Worm (Caenorhabditis elegans): Measurements from ENCODE around the gene Y17G9A.3.
A peak's percentile ranks its signal among the peaks of the same experiment; 100 is the strongest.

Y17G9A.3 gene

ce11 chrIV:4861449-4861848 lies 3.0 kb upstream of the Y17G9A.3 start, which contains the start of the genes Y17G9A.4 and str-173:
Gene Y17G9A.4 (minus strand): TSS chrIV:4861549.
Gene str-173 (plus strand): TSS chrIV:4861773.
- no peak for TF ChIP-seq W03F9.2 (tag; optimal IDR thresholded peaks at IDR 0.05)
- TF ChIP-seq dao-5 (tag; optimal IDR thresholded peaks at IDR 0.05), result no peak
- TF ChIP-seq him-1 (tag; optimal IDR thresholded peaks at IDR 0.05), result no peak

- TF ChIP-seq dao-5 (tag; optimal IDR thresholded peaks at IDR 0.05), result no peak
- no peak for TF ChIP-seq W03F9.2 (tag; optimal IDR thresholded peaks at IDR 0.05)
- no peak for TF ChIP-seq him-1 (tag; optimal IDR thresholded peaks at IDR 0.05)
Observed at ce11 chrIV:4856195-4856594, 2.3 kb downstream of the Y17G9A.3 start, which contains the start of gene Y17G9A.2. Gene Y17G9A.2 (minus strand): TSS chrIV:4856295.

ce11 chrIV:4846793-4847192 lies 11.7 kb downstream of the Y17G9A.3 start, which contains the start of gene tat-2:
Gene tat-2 (minus strand): TSS chrIV:4846893.
- TF ChIP-seq dao-5 (tag; optimal IDR thresholded peaks at IDR 0.05), result no peak
- no peak for TF ChIP-seq him-1 (tag; optimal IDR thresholded peaks at IDR 0.05)
- no peak for TF ChIP-seq W03F9.2 (tag; optimal IDR thresholded peaks at IDR 0.05)

- TF ChIP-seq him-1 (tag; optimal IDR thresholded peaks at IDR 0.05), result no peak
- no peak for TF ChIP-seq W03F9.2 (tag; optimal IDR thresholded peaks at IDR 0.05)
- no peak for TF ChIP-seq dao-5 (tag; optimal IDR thresholded peaks at IDR 0.05)
Observed at ce11 chrIV:4842030-4842429, 16.4 kb downstream of the Y17G9A.3 start.

- no peak for TF ChIP-seq W03F9.2 (tag; optimal IDR thresholded peaks at IDR 0.05)
- TF ChIP-seq dao-5 (tag; optimal IDR thresholded peaks at IDR 0.05), result no peak
- no peak for TF ChIP-seq him-1 (tag; optimal IDR thresholded peaks at IDR 0.05)
Observed at ce11 chrIV:4829641-4830040, 28.8 kb downstream of the Y17G9A.3 start.

- TF ChIP-seq W03F9.2 (tag; optimal IDR thresholded peaks at IDR 0.05) (no peak), dao-5 (tag; optimal IDR thresholded peaks at IDR 0.05) (no peak), him-1 (tag; optimal IDR thresholded peaks at IDR 0.05) (no peak)
Observed at ce11 chrIV:4827219-4827618, 31.3 kb downstream of the Y17G9A.3 start, which contains the start of gene mpz-4. Gene mpz-4 (minus strand): TSS chrIV:4827319.

- TF ChIP-seq W03F9.2 (tag; optimal IDR thresholded peaks at IDR 0.05) (no peak), dao-5 (tag; optimal IDR thresholded peaks at IDR 0.05) (no peak), him-1 (tag; optimal IDR thresholded peaks at IDR 0.05) (no peak)
Observed at ce11 chrIV:4821843-4822242, 36.6 kb downstream of the Y17G9A.3 start.

- no peak for TF ChIP-seq dao-5 (tag; optimal IDR thresholded peaks at IDR 0.05)
- no peak for TF ChIP-seq him-1 (tag; optimal IDR thresholded peaks at IDR 0.05)
- TF ChIP-seq W03F9.2 (tag; optimal IDR thresholded peaks at IDR 0.05), result no peak
Observed at ce11 chrIV:4821054-4821453, 37.4 kb downstream of the Y17G9A.3 start, which contains the start of gene H06H21.8. Gene H06H21.8 (minus strand): TSS chrIV:4821131.

ce11 chrIV:4814185-4814584 lies 44.3 kb downstream of the Y17G9A.3 start, which contains the start of gene srw-94:
Gene srw-94 (plus strand): TSS chrIV:4814485.
- TF ChIP-seq him-1 (tag; optimal IDR thresholded peaks at IDR 0.05) (no peak), dao-5 (tag; optimal IDR thresholded peaks at IDR 0.05) (no peak), W03F9.2 (tag; optimal IDR thresholded peaks at IDR 0.05) (no peak)

- no peak for TF ChIP-seq W03F9.2 (tag; optimal IDR thresholded peaks at IDR 0.05)
Observed at ce11 chrIV:4811863-4812262, 46.6 kb downstream of the Y17G9A.3 start, which contains the start of gene srw-95. Gene srw-95 (plus strand): TSS chrIV:4812075.

ce11 chrIV:4810377-4810984 lies 48.0 kb downstream of the Y17G9A.3 start, which contains the start of gene eif-1.A:
Gene eif-1.A (plus strand): TSS chrIV:4810934.
- TF ChIP-seq dao-5 (tag; optimal IDR thresholded peaks at IDR 0.05) (no peak), him-1 (tag; optimal IDR thresholded peaks at IDR 0.05) (no peak), W03F9.2 (tag; optimal IDR thresholded peaks at IDR 0.05) (peak; percentile 91)

ce11 chrIV:4809813-4810212 lies 48.7 kb downstream of the Y17G9A.3 start, which contains the start of gene H06H21.37:
Gene H06H21.37 (minus strand): TSS chrIV:4809974.
- TF ChIP-seq W03F9.2 (tag; optimal IDR thresholded peaks at IDR 0.05) (no peak), dao-5 (tag; optimal IDR thresholded peaks at IDR 0.05) (no peak), him-1 (tag; optimal IDR thresholded peaks at IDR 0.05) (no peak)

- TF ChIP-seq W03F9.2 (tag; optimal IDR thresholded peaks at IDR 0.05), result no peak
Observed at ce11 chrIV:4809397-4809796, 49.1 kb downstream of the Y17G9A.3 start, which contains the start of gene ubxn-6. Gene ubxn-6 (minus strand): TSS chrIV:4809497.

ce11 chrIV:4807219-4807618 lies 51.3 kb downstream of the Y17G9A.3 start, which contains the start of gene H06H21.11:
Gene H06H21.11 (minus strand): TSS chrIV:4807319.
- TF ChIP-seq him-1 (tag; optimal IDR thresholded peaks at IDR 0.05), result no peak
- TF ChIP-seq W03F9.2 (tag; optimal IDR thresholded peaks at IDR 0.05), result no peak
- no peak for TF ChIP-seq dao-5 (tag; optimal IDR thresholded peaks at IDR 0.05)

Data from whole organism, L4/young adult.